Fruit fly (Drosophila melanogaster) whole organism, embryonic: Measurements from ENCODE around the gene glob1.

ENCODE experiments used
- CG10267 ChIP-seq: fragments of 200-800 bp; sonication (Bioruptor generic); optimal IDR thresholded peaks from 2 replicates; lab custom pipeline; 2018; ENCODE audit warnings: missing biosample characterization, mild to moderate bottlenecking, missing genetic modification characterization, moderate library complexity
- CG10565 ChIP-seq: fragments of 200-800 bp; sonication (Bioruptor generic); optimal IDR thresholded peaks from 3 replicates; lab custom pipeline; 2016; ENCODE audit warnings: missing biosample characterization, mild to moderate bottlenecking, missing genetic modification characterization
- CG13424 ChIP-seq: fragments of 200-800 bp; sonication (Bioruptor generic); optimal IDR thresholded peaks from 2 replicates; lab custom pipeline; 2019; ENCODE audit warnings: missing biosample characterization, mild to moderate bottlenecking, missing genetic modification characterization, moderate library complexity
- CG13624 ChIP-seq: fragments of 200-800 bp; sonication (Bioruptor generic); optimal IDR thresholded peaks from 2 replicates; lab custom pipeline; 2016; ENCODE audit warnings: missing biosample characterization, missing genetic modification characterization
- CG15269 ChIP-seq: fragments of 200-800 bp; sonication (Bioruptor generic); optimal IDR thresholded peaks from 2 replicates; lab custom pipeline; 2018; ENCODE audit warnings: missing biosample characterization, mild to moderate bottlenecking, missing genetic modification characterization, moderate library complexity
- CG1603 ChIP-seq: fragments of 200-800 bp; sonication (Bioruptor generic); optimal IDR thresholded peaks from 2 replicates; lab custom pipeline; 2019; ENCODE audit warnings: missing biosample characterization, mild to moderate bottlenecking, missing genetic modification characterization, moderate library complexity
- CG17359 ChIP-seq: fragments of 200-800 bp; sonication (Bioruptor generic); optimal IDR thresholded peaks from 3 replicates; lab custom pipeline; 2018; ENCODE audit warnings: missing biosample characterization, mild to moderate bottlenecking, missing genetic modification characterization, moderate library complexity
- CG17829 ChIP-seq: fragments of 200-800 bp; optimal IDR thresholded peaks from 2 replicates; lab custom pipeline; 2019; ENCODE audit warnings: missing biosample characterization, mild to moderate bottlenecking, missing genetic modification characterization, moderate library complexity
- CG2678 ChIP-seq: fragments of 200-800 bp; sonication (Bioruptor generic); optimal IDR thresholded peaks from 3 replicates; lab custom pipeline; 2019; ENCODE audit warnings: missing biosample characterization, mild to moderate bottlenecking, missing genetic modification characterization, moderate library complexity
- CG2712 ChIP-seq: fragments of 200-800 bp; optimal IDR thresholded peaks from 3 replicates; lab custom pipeline; 2019; ENCODE audit warnings: missing biosample characterization, mild to moderate bottlenecking, missing genetic modification characterization, moderate library complexity
- CG3281 ChIP-seq: fragments of 200-800 bp; sonication (Bioruptor generic); optimal IDR thresholded peaks from 3 replicates; lab custom pipeline; 2017; ENCODE audit warnings: missing biosample characterization, mild to moderate bottlenecking, missing genetic modification characterization
- CG3726 ChIP-seq: fragments of 200-800 bp; sonication (Bioruptor generic); IDR thresholded peaks from 3 replicates; pipeline ENCODE4, ENCODE4 v1.3.6; 2022; ENCODE audit warnings: missing biosample characterization, missing genetic modification characterization
- CG4424 ChIP-seq: fragments of 200-800 bp; sonication (Bioruptor generic); optimal IDR thresholded peaks from 3 replicates; lab custom pipeline; 2016; ENCODE audit warnings: missing biosample characterization, missing genetic modification characterization
- CG4707 ChIP-seq: fragments of 200-800 bp; sonication (Bioruptor generic); optimal IDR thresholded peaks from 2 replicates; lab custom pipeline; 2018; ENCODE audit warnings: missing biosample characterization, mild to moderate bottlenecking, missing genetic modification characterization, moderate library complexity
- CG4820 ChIP-seq: fragments of 200-800 bp; sonication (Bioruptor generic); optimal IDR thresholded peaks from 3 replicates; lab custom pipeline; 2016; ENCODE audit warnings: missing biosample characterization, missing genetic modification characterization
- CG5953 ChIP-seq: fragments of 200-800 bp; sonication (Bioruptor generic); IDR thresholded peaks from 2 replicates; pipeline ENCODE4 v1.3.6; 2022; ENCODE audit warnings: missing biosample characterization, missing genetic modification characterization
- CG6689 ChIP-seq: fragments of 200-800 bp; sonication (Bioruptor generic); IDR thresholded peaks from 2 replicates; pipeline ENCODE4 v1.3.6; 2022; ENCODE audit warnings: missing biosample characterization, missing genetic modification characterization
- CG7556 ChIP-seq: fragments of 200-800 bp; sonication (Bioruptor generic); optimal IDR thresholded peaks from 2 replicates; lab custom pipeline; 2017; ENCODE audit warnings: missing biosample characterization, mild to moderate bottlenecking, missing genetic modification characterization
- CG7839 ChIP-seq: fragments of 200-800 bp; sonication (Bioruptor generic); optimal IDR thresholded peaks from 3 replicates; lab custom pipeline; 2018; ENCODE audit warnings: missing biosample characterization, mild to moderate bottlenecking, missing genetic modification characterization, moderate library complexity
- Dbx ChIP-seq: fragments of 200-800 bp; sonication (Bioruptor generic); IDR thresholded peaks from 3 replicates; pipeline ENCODE4 v1.3.6; 2022; ENCODE audit warnings: missing biosample characterization, missing genetic modification characterization
- Deaf1 ChIP-seq: fragments of 200-800 bp; optimal IDR thresholded peaks from 3 replicates; lab custom pipeline; 2019; ENCODE audit warnings: missing biosample characterization, mild to moderate bottlenecking, missing genetic modification characterization, moderate library complexity
- Dfd ChIP-seq, 2 experiments: fragments of >200 bp; optimal IDR thresholded peaks; 2 replicates each; lab custom pipeline; 2017; ENCODE audit warnings: missing biosample characterization in 2 of 2, missing genetic modification characterization in 2 of 2
- E2f2 ChIP-seq: fragments of 200-800 bp; sonication (Bioruptor generic); IDR thresholded peaks from 2 replicates; pipeline ENCODE4 v1.3.6; 2022; ENCODE audit warnings: missing biosample characterization, missing genetic modification characterization
- Eip74EF ChIP-seq, 2 experiments: fragments of 200-800 bp in 1 of 2; fragments of >200 bp in 1 of 2; sonication (Bioruptor generic) in 1 of 2; optimal IDR thresholded peaks; 2 replicates each; lab custom pipeline; 2017 to 2019; ENCODE audit warnings: missing biosample characterization in 2 of 2, missing genetic modification characterization in 2 of 2, mild to moderate bottlenecking in 1 of 2, moderate library complexity in 1 of 2
- GATAe ChIP-seq: fragments of 200-800 bp; sonication (Bioruptor generic); conservative IDR thresholded peaks from 2 replicates; pipeline ENCODE4 v1.3.6; 2022; ENCODE audit warnings: missing biosample characterization, missing genetic modification characterization
- Gug ChIP-seq: fragments of 200-800 bp; sonication (Bioruptor generic); IDR thresholded peaks from 4 replicates; pipeline ENCODE4 v1.3.6; 2022; ENCODE audit warnings: missing biosample characterization, missing genetic modification characterization
- Hr3 ChIP-seq: fragments of 200-800 bp; sonication (Bioruptor generic); optimal IDR thresholded peaks from 3 replicates; lab custom pipeline; 2016; ENCODE audit warnings: missing biosample characterization, missing genetic modification characterization
- Jarid2 ChIP-seq: fragments of 200-800 bp; sonication (Bioruptor generic); optimal IDR thresholded peaks from 3 replicates; lab custom pipeline; 2017; ENCODE audit warnings: mild to moderate bottlenecking, missing biosample characterization, missing genetic modification reagents, missing genetic modification characterization
- MTF-1 ChIP-seq: fragments of 200-800 bp; sonication (Bioruptor generic); optimal IDR thresholded peaks from 2 replicates; lab custom pipeline; 2018; ENCODE audit warnings: missing biosample characterization, mild to moderate bottlenecking, missing genetic modification characterization, borderline replicate concordance
- Med ChIP-seq: fragments of 200-800 bp; sonication (Bioruptor generic); peaks from one replicate; lab custom pipeline; 2016; ENCODE audit warnings: missing biosample characterization, missing genetic modification characterization, mild to moderate bottlenecking, inconsistent platforms, moderate library complexity
- NC2β ChIP-seq: fragments of 200-800 bp; sonication (Bioruptor generic); optimal IDR thresholded peaks from 2 replicates; lab custom pipeline; 2016; ENCODE audit warnings: missing biosample characterization, missing genetic modification characterization
- Nf-YC ChIP-seq: fragments of 200-800 bp; optimal IDR thresholded peaks from 3 replicates; lab custom pipeline; 2019; ENCODE audit warnings: missing biosample characterization, mild to moderate bottlenecking, missing genetic modification characterization, moderate library complexity
- Oli ChIP-seq: fragments of 200-800 bp; sonication (Bioruptor generic); optimal IDR thresholded peaks from 2 replicates; lab custom pipeline; 2018; ENCODE audit warnings: missing biosample characterization, mild to moderate bottlenecking, missing genetic modification characterization, moderate library complexity
- Opbp ChIP-seq: fragments of 200-800 bp; sonication (Bioruptor generic); IDR thresholded peaks from 3 replicates; pipeline ENCODE4 v1.3.6; 2022; ENCODE audit warnings: missing biosample characterization, missing genetic modification characterization; ENCODE audit not compliant: partially characterized antibody
- Ravus ChIP-seq: fragments of 200-800 bp; sonication (Bioruptor generic); IDR thresholded peaks from 2 replicates; pipeline ENCODE4 v1.3.6; 2022; ENCODE audit warnings: missing biosample characterization, missing genetic modification characterization
- ab ChIP-seq: fragments of 200-800 bp; sonication (Bioruptor generic); optimal IDR thresholded peaks from 2 replicates; lab custom pipeline; 2016; ENCODE audit warnings: missing biosample characterization, missing genetic modification characterization
- al ChIP-seq: fragments of 200-800 bp; sonication (Bioruptor generic); IDR thresholded peaks from 2 replicates; pipeline ENCODE4 v1.3.6; 2022; ENCODE audit warnings: missing biosample characterization, missing genetic modification characterization
- az2 ChIP-seq: fragments of 200-800 bp; sonication (Bioruptor generic); optimal IDR thresholded peaks from 3 replicates; lab custom pipeline; 2016; ENCODE audit warnings: missing biosample characterization, missing genetic modification characterization
- da ChIP-seq: fragments of 200-800 bp; sonication (Bioruptor generic); optimal IDR thresholded peaks from 2 replicates; lab custom pipeline; 2016; ENCODE audit warnings: missing biosample characterization, missing genetic modification characterization
- dm ChIP-seq: fragments of 200-800 bp; sonication (Bioruptor generic); optimal IDR thresholded peaks from 3 replicates; lab custom pipeline; 2016; ENCODE audit warnings: missing biosample characterization, missing genetic modification characterization
- dmrt11E ChIP-seq: fragments of 200-800 bp; sonication (Bioruptor generic); optimal IDR thresholded peaks from 3 replicates; lab custom pipeline; 2018; ENCODE audit warnings: missing biosample characterization, mild to moderate bottlenecking, missing genetic modification characterization, moderate library complexity
- hkb ChIP-seq, 2 experiments: fragments of 200-800 bp in 1 of 2; fragments of >200 bp in 1 of 2; sonication (Bioruptor generic) in 1 of 2; IDR thresholded peaks in 1 of 2; optimal IDR thresholded peaks in 1 of 2; 2 replicates each; pipeline versions ENCODE4 v1.3.6 to Lab custom; 2017 to 2022; ENCODE audit warnings: missing biosample characterization in 1 of 2, missing genetic modification characterization in 1 of 2
- ind ChIP-seq: fragments of 200-800 bp; sonication (Bioruptor generic); optimal IDR thresholded peaks from 3 replicates; lab custom pipeline; 2016; ENCODE audit warnings: missing biosample characterization, missing genetic modification characterization
- lilli ChIP-seq: fragments of 200-800 bp; sonication (Bioruptor generic); optimal IDR thresholded peaks from 3 replicates; lab custom pipeline; 2016; ENCODE audit warnings: missing biosample characterization, missing genetic modification characterization
- odd ChIP-seq: fragments of 200-800 bp; sonication (Bioruptor generic); optimal IDR thresholded peaks from 2 replicates; lab custom pipeline; 2017; ENCODE audit warnings: missing biosample characterization, mild to moderate bottlenecking, missing genetic modification characterization
- schlank ChIP-seq: fragments of 200-800 bp; sonication (Bioruptor generic); optimal IDR thresholded peaks from 2 replicates; lab custom pipeline; 2018; ENCODE audit warnings: missing biosample characterization, mild to moderate bottlenecking, missing genetic modification characterization
- sna ChIP-seq: fragments of 200-800 bp; sonication (Bioruptor generic); IDR thresholded peaks from 2 replicates; pipeline ENCODE4 v1.3.6; 2022; ENCODE audit warnings: missing biosample characterization, missing genetic modification characterization; ENCODE audit not compliant: partially characterized antibody
- sr ChIP-seq: fragments of 200-800 bp; sonication (Bioruptor generic); IDR thresholded peaks from 3 replicates; pipeline ENCODE4 v1.3.6; 2022; ENCODE audit warnings: missing biosample characterization, missing genetic modification characterization
- tap ChIP-seq: fragments of 200-800 bp; optimal IDR thresholded peaks from 3 replicates; lab custom pipeline; 2019; ENCODE audit warnings: missing biosample characterization, mild to moderate bottlenecking, missing genetic modification characterization, moderate library complexity
- toy ChIP-seq: fragments of 200-800 bp; sonication (Bioruptor generic); IDR thresholded peaks from 2 replicates; pipeline ENCODE4 v1.3.6; 2022; ENCODE audit warnings: missing biosample characterization, missing genetic modification characterization
- vvl ChIP-seq: fragments of 200-800 bp; sonication (Bioruptor generic); IDR thresholded peaks from 2 replicates; pipeline ENCODE4 v1.3.6; 2022; ENCODE audit warnings: missing biosample characterization, missing genetic modification characterization

The glob1 gene

DNA sequence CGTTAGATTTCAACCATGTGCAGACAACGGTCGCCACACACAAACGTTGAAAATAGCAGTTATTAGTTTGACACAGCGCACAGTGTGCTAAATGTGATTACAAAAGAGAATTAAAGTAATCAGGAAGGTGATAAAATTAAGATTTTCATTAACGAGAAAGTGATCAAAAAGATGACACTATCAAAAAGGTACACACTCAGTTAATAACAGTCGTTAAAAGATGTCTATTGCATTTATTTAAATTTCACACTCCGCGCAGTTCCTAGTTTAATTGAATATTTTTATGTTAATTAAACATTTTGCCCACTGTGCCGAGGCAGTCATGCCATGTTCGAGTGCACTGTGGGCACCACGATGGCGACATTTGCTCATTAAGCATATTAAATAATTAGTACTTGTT is 22.7 kb upstream of the glob1 start (continued):
- TF ChIP-seq CG4424 (GFP tag; lab: Kevin White, UChicago) (peak; percentile 5), ab (GFP tag; lab: Kevin White, UChicago) (no peak), CG2678 (peak; percentile 51), sna (GFP tag; lab: Robert Waterston, UW) (no peak), ind (GFP tag; lab: Kevin White, UChicago) (peak; percentile 30), tap (peak; percentile 12), CG7839 (tag; lab: Kevin White, UChicago) (peak; percentile 53), CG6689 (GFP tag; lab: Robert Waterston, UW) (0 out of 2 replicates have a peak, but pooled peaks have one; percentile 30), Oli (tag; lab: Kevin White, UChicago) (peak; percentile 59), CG15269 (peak; percentile 47), al (GFP tag; lab: Robert Waterston, UW) (0 out of 2 replicates have a peak, but pooled peaks have one; percentile 16), odd (GFP tag; lab: Kevin White, UChicago) (peak; percentile 3), Nf-YC (tag; lab: Kevin White, UChicago) (peak; percentile 1), lilli (peak; percentile 28), CG2712 (tag; lab: Kevin White, UChicago) (peak; percentile 34), Med (GFP tag; lab: Kevin White, UChicago) (peak; percentile 92), Dbx (0 out of 3 replicates have a peak, but pooled peaks have one; percentile 21), CG7556 (GFP tag; lab: Kevin White, UChicago) (peak; percentile 27), CG13624 (GFP tag; lab: Kevin White, UChicago) (no peak), CG17359 (peak; percentile 5), CG17829 (tag; lab: Kevin White, UChicago) (peak; percentile 12), hkb (optimal IDR thresholded peaks at IDR 0.05; lab: Kevin White, UChicago) (no peak), hkb (GFP tag; IDR thresholded peaks at IDR 0.05; lab: Robert Waterston, UW) (0 out of 2 replicates have a peak, but pooled peaks have one; percentile 30), CG10267 (tag; lab: Kevin White, UChicago) (peak; percentile 0), vvl (GFP tag; lab: Robert Waterston, UW) (peak; percentile 70)

DNA sequence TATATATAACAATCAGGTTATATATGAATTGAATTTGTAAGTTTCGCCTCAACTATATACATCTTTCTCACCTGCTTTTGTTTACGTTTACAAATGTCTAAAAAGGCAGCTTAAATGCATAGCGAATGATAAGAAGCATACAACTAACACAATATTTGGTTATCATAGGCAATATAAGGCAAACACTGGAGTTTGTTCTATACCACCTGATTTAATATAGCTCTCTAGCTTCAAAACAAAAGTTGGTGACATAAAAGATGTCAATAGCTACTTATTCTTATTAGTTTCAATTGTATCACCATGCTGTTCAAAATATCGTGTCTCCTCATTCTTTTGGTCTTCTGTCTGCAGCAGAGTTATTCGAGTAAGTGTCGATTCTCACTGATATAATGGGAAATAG is 21.5 kb upstream of the glob1 start:
- TF ChIP-seq CG3281 (GFP tag; lab: Kevin White, UChicago) (no peak), CG1603 (tag; lab: Kevin White, UChicago) (peak; percentile 0), Ravus (no peak), CG4820 (GFP tag; lab: Kevin White, UChicago) (no peak), da (GFP tag; lab: Kevin White, UChicago) (no peak), NC2β (GFP tag; lab: Kevin White, UChicago) (no peak), Eip74EF (GFP tag; optimal IDR thresholded peaks at IDR 0.05; lab: Kevin White, UChicago) (no peak), Deaf1 (tag; lab: Kevin White, UChicago) (no peak), Opbp (GFP tag; lab: Robert Waterston, UW) (no peak), CG10565 (GFP tag; lab: Kevin White, UChicago) (no peak), dmrt11E (tag; lab: Kevin White, UChicago) (no peak), Hr3 (GFP tag; lab: Kevin White, UChicago) (no peak), Dfd (GFP tag; optimal IDR thresholded peaks at IDR 0.05; lab: Kevin White, UChicago) (no peak), CG4707 (peak; percentile 13), CG5953 (GFP tag; lab: Robert Waterston, UW) (no peak), az2 (GFP tag; lab: Kevin White, UChicago) (no peak), toy (GFP tag; lab: Robert Waterston, UW) (no peak), CG13424 (tag; lab: Kevin White, UChicago) (no peak), schlank (no peak), Med (GFP tag; lab: Kevin White, UChicago) (peak; percentile 76), E2f2 (no peak), dm (no peak), Jarid2 (no peak), Gug (no peak), sr (GFP tag; lab: Robert Waterston, UW) (no peak), CG3726 (GFP tag; lab: Robert Waterston, UW) (no peak), MTF-1 (no peak), GATAe (GFP tag; lab: Robert Waterston, UW) (no peak)
